Fruit fly (Drosophila melanogaster): ENCODE data around the gene CG33110.

DNA sequence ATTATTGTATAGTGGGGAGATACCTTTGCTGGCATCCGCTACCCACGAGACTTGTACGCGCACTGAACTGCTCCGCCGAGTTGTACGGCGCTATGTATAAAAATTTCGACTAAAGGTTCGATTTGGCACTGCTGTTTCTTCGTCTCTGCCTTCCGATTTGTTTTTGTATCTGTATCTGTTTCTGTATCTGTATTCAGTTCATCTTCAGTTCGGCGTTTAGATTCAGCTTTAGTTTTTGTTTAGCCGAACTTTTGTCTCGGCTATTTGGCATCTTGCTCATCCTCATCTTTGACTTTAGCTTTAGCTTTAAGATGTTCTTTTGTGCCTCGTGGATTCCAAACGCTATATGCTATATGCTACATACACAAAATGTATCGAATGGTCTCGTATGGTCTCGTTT lies 7.5 kb upstream of the CG33110 start, which contains the start of gene sit:
- TF ChIP-seq Hr83 (GFP tag; optimal IDR thresholded peaks at IDR 0.05; ENCODE audit: poor library complexity, severe bottlenecking): no peak
- TF ChIP-seq GATAd (GFP tag; optimal IDR thresholded peaks at IDR 0.05): no peak
- TF ChIP-seq CG9705 (GFP tag; optimal IDR thresholded peaks at IDR 0.05): no peak
- no peak for TF ChIP-seq foxo (GFP tag; optimal IDR thresholded peaks at IDR 0.05)
